Worm (Caenorhabditis elegans) whole organism, L4/young adult: ENCODE results near the gene R04B3.3.

Experiments
- W03F9.2 ChIP-seq: fragments of 150-350 bp; optimal IDR thresholded peaks from 2 replicates; lab custom pipeline; 2014; ENCODE audit warnings: missing biosample characterization, missing genetic modification characterization
- dao-5 ChIP-seq: sonication (generic microtip); optimal IDR thresholded peaks from 2 replicates; lab custom pipeline; 2016; ENCODE audit warnings: missing genotype, missing genetic modification characterization, moderate library complexity, missing compliant biosample characterization
- him-1 ChIP-seq: sonication (generic microtip); optimal IDR thresholded peaks from 2 replicates; lab custom pipeline; 2016; ENCODE audit warnings: missing genotype, missing genetic modification reagents, missing genetic modification characterization, missing compliant biosample characterization

The R04B3.3 gene

DNA sequence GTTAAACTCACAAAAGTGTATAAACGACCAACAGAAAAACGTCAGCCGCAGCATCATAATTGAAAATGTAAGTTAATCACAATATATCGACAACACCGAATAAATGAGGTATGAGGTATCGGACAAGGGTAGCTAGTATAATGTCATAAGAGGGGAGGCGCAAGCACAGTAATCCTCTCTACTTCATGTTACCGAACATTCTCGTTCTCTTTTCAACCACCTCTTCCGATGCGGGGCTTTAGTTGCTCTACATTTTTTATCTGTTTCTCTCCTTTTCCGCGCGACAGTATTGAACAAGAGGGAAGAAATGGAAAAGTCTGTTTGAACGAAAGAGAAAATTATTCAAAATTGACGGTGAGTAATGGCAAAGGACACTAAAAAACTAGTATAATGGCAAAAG lies at the start of gene R04B3.3:
R04B3.3 (minus strand) TSS at position 101 of the 400 bp plus-strand sequence.
- TF ChIP-seq dao-5 (no peak), W03F9.2 (tag; lab: Kevin White, UChicago) (no peak), him-1 (no peak)

DNA sequence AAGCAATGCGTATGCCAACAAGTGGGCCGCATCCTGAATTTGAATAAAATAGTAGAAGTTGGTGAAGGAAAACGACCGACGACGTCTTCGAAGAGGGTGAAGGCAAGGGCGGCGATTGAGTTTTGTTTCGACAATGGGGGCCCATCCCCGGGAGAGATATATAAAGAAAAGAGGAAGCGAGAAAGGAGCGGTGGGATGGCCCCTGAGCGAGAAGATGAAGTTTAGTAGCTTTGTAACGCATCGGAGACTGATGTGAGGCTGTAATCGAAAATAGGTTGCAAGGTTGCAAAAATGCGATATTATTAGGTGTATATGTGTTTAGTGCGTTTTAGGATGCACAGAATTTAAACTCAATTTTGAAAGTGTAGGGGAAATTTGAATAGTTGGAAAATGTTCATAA lies 46.9 kb upstream of the R04B3.3 start:
- no peak for TF ChIP-seq dao-5

DNA sequence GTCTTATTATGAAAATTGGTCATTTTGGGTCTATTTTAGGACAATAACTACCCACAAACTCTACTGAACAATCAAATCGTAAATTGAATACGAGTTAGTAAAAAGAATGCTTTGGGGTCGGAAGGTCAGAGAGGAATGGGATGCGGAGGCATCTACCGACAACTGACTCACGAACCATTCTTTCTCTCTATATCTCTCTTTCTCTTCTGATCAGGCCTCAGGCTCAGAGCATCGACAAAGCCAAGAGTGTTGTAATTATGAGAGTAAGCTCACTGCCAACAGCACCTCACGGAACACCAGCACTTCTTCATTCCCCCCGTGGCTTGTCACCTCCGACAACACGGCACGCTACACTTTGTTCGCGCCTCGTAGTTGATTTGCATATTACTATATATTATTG lies 44.7 kb upstream of the R04B3.3 start:
- no peak for TF ChIP-seq dao-5
- TF ChIP-seq him-1: no peak
- TF ChIP-seq W03F9.2 (tag; lab: Kevin White, UChicago): no peak

DNA sequence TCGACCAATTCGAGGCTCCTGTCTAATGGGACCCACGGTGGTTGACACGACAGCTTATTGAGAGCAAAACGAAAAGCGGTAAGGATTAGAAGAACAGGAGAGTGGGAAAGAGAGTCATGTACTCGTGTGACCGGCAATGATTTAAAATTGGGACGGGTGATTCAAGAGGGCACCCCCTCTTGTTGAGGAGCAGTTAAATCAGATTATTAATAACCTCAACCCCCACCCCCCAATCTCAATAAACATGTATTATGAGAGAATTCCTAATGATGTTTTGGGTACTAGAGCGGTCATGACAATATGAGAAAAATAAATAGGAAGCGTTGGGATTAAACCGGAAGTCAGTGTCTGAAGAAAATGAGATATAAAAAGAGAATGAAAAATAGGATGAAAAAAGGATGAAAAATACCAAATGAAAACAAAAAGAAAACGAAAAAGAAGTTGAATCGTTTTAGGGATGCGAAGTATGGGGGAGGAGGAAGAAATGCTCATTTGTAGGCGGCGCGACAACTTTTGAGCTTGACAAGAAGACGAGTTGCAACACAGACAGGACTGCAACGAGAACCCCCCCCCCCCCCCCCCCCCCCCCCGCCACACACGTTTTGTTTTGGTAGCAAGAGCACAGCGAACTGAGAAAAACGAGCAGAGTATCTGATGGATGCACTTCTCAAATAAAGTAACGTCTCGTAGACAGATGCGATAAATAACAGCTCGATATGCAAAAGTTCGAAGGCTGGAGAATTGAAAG lies 41.4 kb upstream of the R04B3.3 start:
- TF ChIP-seq him-1: no peak
- no peak for TF ChIP-seq dao-5
- no peak for TF ChIP-seq W03F9.2 (tag; lab: Kevin White, UChicago)

DNA sequence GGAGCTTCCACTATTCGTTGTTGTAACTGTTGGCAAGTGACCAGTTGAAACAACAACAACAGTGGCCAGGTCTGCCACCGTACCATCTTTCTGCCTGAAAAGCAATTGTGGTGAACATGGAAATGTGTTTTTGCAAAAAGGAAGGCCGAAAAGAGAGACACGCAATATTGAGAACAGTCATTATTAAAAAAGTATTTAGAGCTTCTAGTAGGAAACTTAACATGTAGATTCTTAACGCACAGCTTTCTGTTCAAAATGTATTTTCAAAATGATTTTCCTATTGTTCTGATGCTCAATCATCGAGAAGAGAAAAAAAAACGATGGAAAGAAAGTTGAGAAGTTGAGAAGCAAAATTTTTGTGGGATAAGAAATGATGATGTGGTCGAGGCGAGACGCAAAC lies 39.5 kb upstream of the R04B3.3 start, which contains the start of gene syg-1:
syg-1 (minus strand) TSS at position 101 of the 400 bp plus-strand sequence.
- TF ChIP-seq W03F9.2 (tag; lab: Kevin White, UChicago) (no peak), dao-5 (no peak), him-1 (no peak)

DNA sequence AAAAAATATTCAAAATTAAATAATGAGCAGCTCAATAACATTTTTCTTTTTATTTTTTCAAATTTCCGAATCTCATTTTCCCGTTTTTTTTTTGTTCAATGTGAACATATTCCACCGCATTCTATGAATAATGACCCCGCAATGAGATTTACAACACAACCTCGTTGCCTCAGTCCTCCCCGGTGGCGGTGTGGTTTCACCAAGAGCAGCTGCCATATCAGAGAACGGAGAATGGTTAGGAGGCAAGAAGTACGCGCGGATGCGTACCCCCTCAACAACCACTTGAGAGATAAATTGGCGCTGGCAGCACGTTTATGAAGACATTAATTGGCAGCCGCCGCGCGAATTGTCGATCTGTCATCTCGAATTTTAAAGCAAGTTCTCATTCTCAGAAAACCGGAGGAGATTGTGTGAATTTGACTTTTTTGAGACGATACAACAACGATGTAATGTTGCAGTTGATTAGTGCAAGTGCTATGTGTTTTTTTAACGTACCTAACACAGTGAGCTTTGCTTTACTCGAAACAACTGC lies 38.0 kb upstream of the R04B3.3 start:
- TF ChIP-seq W03F9.2 (tag; lab: Kevin White, UChicago): no peak
- no peak for TF ChIP-seq him-1
- no peak for TF ChIP-seq dao-5

DNA sequence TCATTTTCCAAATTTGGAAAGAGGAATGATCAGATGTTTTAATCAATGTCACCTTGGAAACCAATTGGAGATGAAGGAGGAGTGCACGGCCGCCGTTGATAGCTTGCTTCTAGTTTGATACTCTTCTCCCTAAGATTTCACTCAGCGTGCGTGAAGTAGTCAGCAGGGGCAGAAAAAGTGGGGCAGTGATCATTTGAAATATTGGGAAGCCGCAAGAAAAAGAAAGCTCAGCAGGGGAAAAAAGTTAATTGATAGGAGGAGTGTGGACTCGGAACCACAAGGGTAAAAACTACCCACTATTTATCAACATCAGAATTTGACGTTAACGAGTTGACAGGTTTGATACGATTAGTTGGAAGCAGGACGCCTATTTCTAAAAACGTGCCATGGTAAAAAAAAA lies 32.7 kb upstream of the R04B3.3 start, which contains the start of gene K02E10.7:
K02E10.7 (minus strand) TSS at position 101 of the 400 bp plus-strand sequence.
- TF ChIP-seq dao-5 (no peak), W03F9.2 (tag; lab: Kevin White, UChicago) (no peak), him-1 (no peak)

DNA sequence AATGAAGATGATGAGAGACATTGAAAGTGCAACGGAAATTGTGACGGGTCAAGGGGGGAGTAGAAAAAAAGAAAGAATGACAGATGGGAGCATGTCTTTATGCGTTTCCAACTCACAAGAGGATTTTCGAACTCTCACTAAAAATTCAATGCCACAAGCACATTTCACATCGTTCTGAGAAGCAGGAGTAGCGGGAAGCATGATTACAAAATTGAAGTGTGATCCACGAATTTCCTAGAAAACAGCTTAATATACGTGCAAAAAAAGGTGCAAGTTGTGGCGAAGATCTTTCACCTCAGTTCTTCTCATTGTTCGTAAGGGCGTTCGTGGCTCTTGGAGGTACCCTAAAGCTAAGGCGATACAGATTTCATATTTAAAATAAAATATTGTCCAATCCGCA lies 31.0 kb upstream of the R04B3.3 start:
- TF ChIP-seq W03F9.2 (tag; lab: Kevin White, UChicago): no peak

DNA sequence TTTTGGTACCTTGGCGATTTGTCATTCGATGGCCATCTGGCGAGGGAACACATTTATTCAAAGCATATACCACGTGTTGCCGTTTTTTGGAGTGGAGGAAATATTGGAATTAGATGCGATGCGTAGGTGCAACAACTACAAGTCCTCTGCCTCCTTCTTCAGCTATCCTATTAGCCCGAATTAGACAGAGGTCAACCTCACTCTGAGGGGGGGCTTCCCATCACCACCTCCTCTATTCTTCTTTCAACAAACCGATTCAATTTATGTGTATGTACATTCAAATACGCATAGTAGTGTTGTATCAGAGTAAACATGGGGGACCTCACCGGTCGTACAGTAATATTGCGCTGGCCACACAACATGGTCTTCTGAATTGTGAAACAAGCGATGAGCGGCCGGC lies 22.0 kb upstream of the R04B3.3 start:
- TF ChIP-seq W03F9.2 (tag; lab: Kevin White, UChicago) (no peak), him-1 (no peak), dao-5 (no peak)

DNA sequence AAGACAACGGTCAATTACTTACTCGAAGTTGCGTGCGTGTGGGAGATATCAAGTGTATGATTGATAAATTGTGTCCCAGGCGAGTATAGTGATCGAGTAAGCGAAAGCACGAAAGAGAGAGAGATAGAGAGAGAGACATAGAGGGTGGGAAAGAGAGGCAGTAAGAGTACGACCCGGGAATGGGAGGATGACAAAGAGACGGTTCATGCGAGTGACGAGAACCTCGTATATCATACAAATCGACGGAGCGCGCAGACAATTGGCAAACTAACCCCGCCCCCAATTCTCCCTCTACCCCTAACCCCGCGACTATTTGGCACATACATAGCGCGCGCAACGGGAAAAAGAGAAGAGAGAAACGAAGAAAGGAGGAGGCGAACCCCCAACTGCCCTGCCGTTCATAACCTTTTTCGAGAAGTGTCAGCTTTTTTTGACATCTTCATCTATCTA lies 20.1 kb upstream of the R04B3.3 start, which contains the start of gene rabr-1:
rabr-1 (plus strand) TSS at position 316 of the 450 bp plus-strand sequence.
- TF ChIP-seq dao-5 (no peak), him-1 (no peak), W03F9.2 (tag; lab: Kevin White, UChicago) (no peak)

DNA sequence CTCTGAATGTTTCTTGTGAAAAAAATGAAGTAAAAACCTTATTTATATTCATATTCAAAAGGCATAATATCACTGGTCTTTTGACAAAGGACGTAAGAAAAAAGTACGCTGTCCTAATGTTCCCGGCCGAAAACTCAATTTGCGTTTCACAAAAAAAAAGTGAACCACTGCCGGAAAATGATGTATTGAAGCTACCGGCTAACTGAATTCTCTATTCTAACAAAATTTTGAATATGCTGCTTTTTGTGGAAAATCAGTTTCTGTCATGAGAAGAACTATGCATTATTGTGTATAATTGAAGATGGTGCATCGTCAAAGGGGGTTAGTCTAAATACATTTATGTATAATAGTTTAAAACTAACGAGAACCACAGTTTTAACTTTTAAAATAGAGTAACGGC lies 18.5 kb upstream of the R04B3.3 start:
- TF ChIP-seq him-1 (no peak), W03F9.2 (tag; lab: Kevin White, UChicago) (no peak), dao-5 (no peak)

DNA sequence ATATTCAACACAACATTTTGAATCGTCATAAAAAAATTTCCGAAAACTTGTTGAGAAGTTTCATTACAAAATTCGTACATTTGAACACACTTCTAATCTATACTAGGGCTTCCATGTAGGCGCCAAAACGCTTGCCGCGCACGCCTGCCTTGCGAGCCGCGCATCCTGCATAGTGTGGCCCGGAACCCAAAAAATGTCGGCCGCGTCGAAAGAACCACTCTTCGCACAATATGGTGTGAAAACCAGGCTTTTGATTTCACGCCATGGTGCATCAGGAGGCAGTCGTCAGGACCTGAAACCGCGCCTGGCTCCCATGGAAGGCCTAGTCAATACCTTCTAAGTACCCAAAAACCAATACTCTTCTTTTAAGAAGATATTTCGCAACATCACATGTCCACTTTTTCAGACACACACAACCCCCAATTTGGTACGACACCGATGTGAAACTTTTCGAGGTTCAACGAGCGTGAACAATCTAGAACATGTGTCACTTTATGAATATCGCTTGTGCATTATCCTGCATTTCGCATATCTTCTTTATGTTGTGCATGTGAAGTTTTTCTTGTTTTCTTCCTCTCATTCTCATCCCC lies 17.9 kb upstream of the R04B3.3 start:
- TF ChIP-seq him-1: no peak
- no peak for TF ChIP-seq W03F9.2 (tag; lab: Kevin White, UChicago)
- TF ChIP-seq dao-5: no peak

DNA sequence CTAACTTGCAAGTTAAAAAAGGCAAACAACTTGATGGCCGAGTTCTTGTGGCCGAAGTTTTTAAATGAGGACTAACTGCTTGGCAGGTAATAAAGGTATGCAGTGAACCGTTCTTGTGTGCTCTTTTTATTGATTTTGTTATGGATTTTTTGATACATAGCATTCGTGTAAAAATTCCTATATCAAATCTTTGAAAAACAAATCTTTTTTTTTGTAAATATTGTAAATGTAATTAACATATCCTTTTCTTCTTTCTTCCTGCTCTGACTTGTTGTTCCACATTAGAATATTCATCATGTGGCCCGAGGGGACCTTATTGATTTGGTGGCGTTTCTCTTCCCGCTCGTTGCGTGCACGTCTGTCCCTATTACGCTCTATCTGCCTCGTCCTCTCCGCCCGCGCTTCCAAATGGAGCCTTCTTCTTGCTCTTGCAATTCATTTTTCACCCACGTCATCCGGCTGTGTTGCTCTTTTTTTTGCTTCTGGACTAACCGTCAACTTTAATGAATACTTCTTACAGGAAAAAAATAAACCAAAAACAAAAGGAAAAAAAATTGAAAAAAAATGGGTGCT lies 12.8 kb upstream of the R04B3.3 start, which contains the start of gene hid-1:
hid-1 (plus strand) TSS at position 523 of the 573 bp plus-strand sequence.
- no peak for TF ChIP-seq W03F9.2 (tag; lab: Kevin White, UChicago)
- peak; percentile 47 for TF ChIP-seq him-1
- no peak for TF ChIP-seq dao-5

DNA sequence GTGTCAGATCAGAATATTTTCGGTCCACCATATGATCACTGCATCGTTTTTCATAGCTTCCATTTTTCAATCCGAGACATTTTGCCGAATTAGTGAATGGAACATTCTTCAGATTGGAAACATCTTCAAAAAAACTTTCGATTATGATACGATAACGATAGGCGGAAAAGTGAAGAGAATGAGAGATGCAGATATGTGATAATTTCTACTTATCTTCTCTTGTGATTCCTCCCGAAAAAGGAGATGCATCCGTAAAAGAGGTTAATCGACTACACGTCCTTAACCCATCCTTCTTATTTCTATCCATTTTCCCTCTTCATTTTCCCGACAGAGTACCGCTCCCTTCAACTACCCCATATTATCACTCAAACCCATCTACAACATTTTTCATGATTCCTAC lies 7.3 kb upstream of the R04B3.3 start, which contains the start of gene K02E10.4:
K02E10.4 (plus strand) TSS at position 186 of the 400 bp plus-strand sequence.
- TF ChIP-seq W03F9.2 (tag; lab: Kevin White, UChicago): no peak
- no peak for TF ChIP-seq dao-5
- no peak for TF ChIP-seq him-1

DNA sequence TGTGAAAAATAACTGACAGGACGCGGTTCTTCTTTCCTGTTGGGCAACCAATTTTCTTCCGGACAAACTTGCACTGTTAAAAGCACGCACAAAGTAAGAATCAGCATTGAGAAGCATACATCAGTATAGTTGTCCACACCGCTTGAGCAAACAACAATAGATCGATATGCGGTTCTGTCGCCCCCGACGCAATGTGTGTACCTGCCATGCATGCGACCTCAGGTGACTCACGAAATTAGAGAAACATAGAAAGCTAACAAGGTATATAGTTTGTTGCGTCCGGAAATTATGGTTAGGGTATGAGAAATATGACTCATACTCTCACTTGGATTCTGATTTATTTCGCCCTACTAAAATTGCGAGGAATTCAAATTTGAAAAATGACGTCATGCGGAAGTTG lies 6.8 kb upstream of the R04B3.3 start, which contains the start of gene K02E10.6:
K02E10.6 (minus strand) TSS at position 149 of the 400 bp plus-strand sequence.
- no peak for TF ChIP-seq W03F9.2 (tag; lab: Kevin White, UChicago)
- no peak for TF ChIP-seq dao-5
- no peak for TF ChIP-seq him-1
